Worm (Caenorhabditis elegans) whole organism, late embryonic: ENCODE measurements around the gene dph-7.

Experiments used
- C08G9.2 ChIP-seq: sonication (generic microtip); optimal IDR thresholded peaks from 2 replicates; lab custom pipeline; 2016; ENCODE audit warnings: mild to moderate bottlenecking, missing genetic modification characterization, moderate library complexity, missing compliant biosample characterization
- C38D4.7 ChIP-seq: fragments of 200-800 bp; sonication (Bioruptor generic); optimal IDR thresholded peaks from 2 replicates; lab custom pipeline; 2018; ENCODE audit warnings: mild to moderate bottlenecking, missing genetic modification characterization, moderate library complexity, missing compliant biosample characterization
- F13H6.1 ChIP-seq: sonication (generic microtip); optimal IDR thresholded peaks from 2 replicates; lab custom pipeline; 2016; ENCODE audit warnings: missing genetic modification characterization, missing compliant biosample characterization
- K09A11.1 ChIP-seq: sonication (generic microtip); optimal IDR thresholded peaks from 2 replicates; lab custom pipeline; 2017; ENCODE audit warnings: antibody characterized with exemption, mild to moderate bottlenecking, missing genetic modification characterization, missing compliant biosample characterization; ENCODE audit not compliant: insufficient read depth
- T23F11.4 ChIP-seq: fragments of 200-800 bp; sonication (Bioruptor generic); optimal IDR thresholded peaks from 2 replicates; lab custom pipeline; 2018; ENCODE audit warnings: mild to moderate bottlenecking, missing genetic modification characterization, missing compliant biosample characterization
- Y22D7AL.16 ChIP-seq: sonication (generic microtip); optimal IDR thresholded peaks from 2 replicates; lab custom pipeline; 2016; ENCODE audit warnings: missing genetic modification characterization, missing compliant biosample characterization
- ama-1 ChIP-seq: fragments of 150-350 bp; optimal IDR thresholded peaks from 2 replicates; lab custom pipeline; 2014
- ceh-2 ChIP-seq: sonication (generic microtip); optimal IDR thresholded peaks from 2 replicates; lab custom pipeline; 2016; ENCODE audit warnings: missing genotype, missing genetic modification characterization, missing compliant biosample characterization
- ceh-22 ChIP-seq: sonication (generic microtip); optimal IDR thresholded peaks from 2 replicates; lab custom pipeline; 2017; ENCODE audit warnings: missing biosample characterization, missing genetic modification characterization
- ceh-31 ChIP-seq: sonication (generic microtip); optimal IDR thresholded peaks from 2 replicates; lab custom pipeline; 2016; ENCODE audit warnings: missing genetic modification characterization, missing compliant biosample characterization
- ceh-34 ChIP-seq: sonication (generic microtip); optimal IDR thresholded peaks from 2 replicates; lab custom pipeline; 2016; ENCODE audit warnings: mild to moderate bottlenecking, missing genetic modification characterization, missing compliant biosample characterization
- ceh-45 ChIP-seq: fragments of 200-800 bp; sonication (Bioruptor generic); IDR thresholded peaks from 2 replicates; pipeline ENCODE4 v1.3.6; 2022; ENCODE audit warnings: missing genetic modification reagents, missing genetic modification characterization, missing compliant biosample characterization
- ceh-48 ChIP-seq: sonication (generic microtip); optimal IDR thresholded peaks from 2 replicates; lab custom pipeline; 2016; ENCODE audit warnings: missing genetic modification characterization, inconsistent platforms, missing compliant biosample characterization
- ceh-9 ChIP-seq: sonication (generic microtip); optimal IDR thresholded peaks from 2 replicates; lab custom pipeline; 2016; ENCODE audit warnings: mild to moderate bottlenecking, missing genetic modification characterization, inconsistent platforms, missing compliant biosample characterization
- dmd-4 ChIP-seq: sonication (generic microtip); optimal IDR thresholded peaks from 2 replicates; lab custom pipeline; 2016; ENCODE audit warnings: borderline replicate concordance, missing genetic modification characterization, missing compliant biosample characterization
- dve-1 ChIP-seq: sonication (generic microtip); optimal IDR thresholded peaks from 2 replicates; lab custom pipeline; 2017; ENCODE audit warnings: antibody characterized with exemption, mild to moderate bottlenecking, missing genetic modification characterization, missing compliant biosample characterization
- elt-2 ChIP-seq: sonication (generic microtip); optimal IDR thresholded peaks from 2 replicates; lab custom pipeline; 2016; ENCODE audit warnings: missing genetic modification reagents, missing genetic modification characterization, missing compliant biosample characterization
- ets-4 ChIP-seq: sonication (generic microtip); optimal IDR thresholded peaks from 2 replicates; lab custom pipeline; 2016; ENCODE audit warnings: missing genetic modification characterization, missing compliant biosample characterization
- eyg-1 ChIP-seq: sonication (generic microtip); optimal IDR thresholded peaks from 2 replicates; lab custom pipeline; 2016; ENCODE audit warnings: missing genotype, missing genetic modification characterization, missing compliant biosample characterization
- fkh-6 ChIP-seq: sonication (generic microtip); optimal IDR thresholded peaks from 2 replicates; lab custom pipeline; 2016; ENCODE audit warnings: missing genetic modification characterization, missing compliant biosample characterization
- gmeb-2 ChIP-seq: sonication (generic microtip); optimal IDR thresholded peaks from 2 replicates; lab custom pipeline; 2016; ENCODE audit warnings: missing genetic modification characterization, inconsistent platforms, missing compliant biosample characterization
- hlh-15 ChIP-seq: sonication (generic microtip); optimal IDR thresholded peaks from 2 replicates; lab custom pipeline; 2016; ENCODE audit warnings: missing genetic modification characterization, missing compliant biosample characterization
- hlh-6 ChIP-seq: sonication (generic microtip); optimal IDR thresholded peaks from 2 replicates; lab custom pipeline; 2016; ENCODE audit warnings: missing genotype, missing genetic modification characterization, missing compliant biosample characterization
- hlh-8 ChIP-seq: sonication (generic microtip); optimal IDR thresholded peaks from 2 replicates; lab custom pipeline; 2016; ENCODE audit warnings: missing genotype, missing genetic modification characterization, missing compliant biosample characterization
- mec-3 ChIP-seq: sonication (generic microtip); optimal IDR thresholded peaks from 2 replicates; lab custom pipeline; 2016; ENCODE audit warnings: borderline replicate concordance, missing genetic modification characterization, missing compliant biosample characterization
- nfya-1 ChIP-seq: sonication (generic microtip); optimal IDR thresholded peaks from 2 replicates; lab custom pipeline; 2017; ENCODE audit warnings: missing genetic modification characterization, mild to moderate bottlenecking, missing compliant biosample characterization, antibody characterized with exemption, moderate library complexity
- odd-2 ChIP-seq: sonication (generic microtip); optimal IDR thresholded peaks from 2 replicates; lab custom pipeline; 2017; ENCODE audit warnings: antibody characterized with exemption, mild to moderate bottlenecking, missing genetic modification characterization, missing compliant biosample characterization
- pat-9 ChIP-seq: fragments of 200-800 bp; sonication (Bioruptor generic); optimal IDR thresholded peaks from 2 replicates; lab custom pipeline; 2018; ENCODE audit warnings: mild to moderate bottlenecking, missing genetic modification characterization, moderate library complexity, missing compliant biosample characterization
- pax-1 ChIP-seq: fragments of 150-350 bp; optimal IDR thresholded peaks from 2 replicates; lab custom pipeline; 2014; ENCODE audit warnings: missing biosample characterization, missing genetic modification characterization
- pha-4 ChIP-seq: fragments of 150-350 bp; optimal IDR thresholded peaks from 2 replicates; lab custom pipeline; 2018; ENCODE audit warnings: missing biosample characterization, missing genetic modification reagents, missing genetic modification characterization
- pqm-1 ChIP-seq: sonication (generic microtip); optimal IDR thresholded peaks from 2 replicates; lab custom pipeline; 2016; ENCODE audit warnings: missing genetic modification characterization, missing compliant biosample characterization
- pros-1 ChIP-seq: fragments of 150-350 bp; optimal IDR thresholded peaks from 2 replicates; lab custom pipeline; 2014; ENCODE audit warnings: missing biosample characterization, missing genetic modification reagents, missing genetic modification characterization
- ref-2 ChIP-seq: sonication (generic microtip); optimal IDR thresholded peaks from 2 replicates; lab custom pipeline; 2016; ENCODE audit warnings: missing genetic modification characterization, missing compliant biosample characterization
- rnt-1 ChIP-seq: sonication (generic microtip); optimal IDR thresholded peaks from 2 replicates; lab custom pipeline; 2016; ENCODE audit warnings: missing genetic modification characterization, missing compliant biosample characterization
- sdc-2 ChIP-seq: sonication (generic microtip); optimal IDR thresholded peaks from 2 replicates; lab custom pipeline; 2016; ENCODE audit warnings: missing genotype, missing genetic modification characterization, missing compliant biosample characterization
- sox-4 ChIP-seq: sonication (generic microtip); optimal IDR thresholded peaks from 2 replicates; lab custom pipeline; 2017; ENCODE audit warnings: mild to moderate bottlenecking, missing genetic modification characterization, inconsistent platforms, missing compliant biosample characterization
- syd-9 ChIP-seq: sonication (generic microtip); optimal IDR thresholded peaks from 2 replicates; lab custom pipeline; 2016; ENCODE audit warnings: mild to moderate bottlenecking, missing genetic modification characterization, moderate library complexity, missing compliant biosample characterization
- tbx-2 ChIP-seq: sonication (generic microtip); optimal IDR thresholded peaks from 2 replicates; lab custom pipeline; 2016; ENCODE audit warnings: missing genetic modification characterization, missing compliant biosample characterization
- unc-3 ChIP-seq, 2 experiments: fragments of 200-800 bp in 1 of 2; sonication (Bioruptor generic) in 1 of 2; sonication (generic microtip) in 1 of 2; conservative IDR thresholded peaks in 1 of 2; optimal IDR thresholded peaks in 1 of 2; 2 replicates each; pipeline versions ENCODE4 v1.3.6 to Lab custom; 2016 to 2022; ENCODE audit warnings: missing compliant biosample characterization in 2 of 2, missing genetic modification characterization in 2 of 2, missing genetic modification reagents in 1 of 2
- unc-42 ChIP-seq: sonication (generic microtip); optimal IDR thresholded peaks from 2 replicates; lab custom pipeline; 2016; ENCODE audit warnings: missing genotype, missing genetic modification characterization, missing compliant biosample characterization
- unc-55 ChIP-seq: sonication (generic microtip); optimal IDR thresholded peaks from 2 replicates; lab custom pipeline; 2017; ENCODE audit warnings: missing biosample characterization, missing genetic modification reagents, missing genetic modification characterization
- ztf-16 ChIP-seq: sonication (generic microtip); optimal IDR thresholded peaks from 2 replicates; lab custom pipeline; 2017; ENCODE audit warnings: missing genetic modification characterization, missing compliant biosample characterization

Gene dph-7

DNA sequence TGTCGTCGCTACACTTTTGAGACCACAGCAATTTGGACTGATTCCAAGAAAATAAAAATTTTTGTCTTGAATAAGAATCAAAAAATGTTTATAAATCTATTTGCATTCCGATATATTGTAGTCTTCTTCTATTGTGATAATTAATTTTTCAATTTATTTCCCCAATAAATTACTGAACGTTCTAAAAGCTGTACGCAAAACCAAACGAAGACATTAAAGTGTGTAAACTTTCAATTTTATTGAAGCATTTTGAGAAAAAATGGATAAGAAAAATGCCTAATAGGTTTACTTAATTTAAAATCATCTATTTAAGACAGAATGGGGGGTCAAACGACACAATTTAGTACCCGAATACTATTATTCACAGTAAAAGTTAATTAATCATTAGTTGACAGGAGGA lies 12.3 kb upstream of the dph-7 start:
- TF ChIP-seq mec-3 (tag; lab: Kevin White, UChicago), result no peak
- TF ChIP-seq eyg-1 (tag; lab: Kevin White, UChicago), result no peak
- TF ChIP-seq F13H6.1 (tag; lab: Kevin White, UChicago), result no peak
- TF ChIP-seq K09A11.1 (tag; lab: Kevin White, UChicago), result no peak
- TF ChIP-seq unc-42, result no peak
- TF ChIP-seq pqm-1 (tag; lab: Kevin White, UChicago), result no peak
- TF ChIP-seq rnt-1 (tag; lab: Kevin White, UChicago), result no peak
- TF ChIP-seq gmeb-2 (tag; lab: Kevin White, UChicago), result no peak
- no peak for TF ChIP-seq hlh-8 (tag; lab: Kevin White, UChicago)
- no peak for TF ChIP-seq ceh-34
- no peak for TF ChIP-seq C08G9.2 (tag; lab: Kevin White, UChicago)
- TF ChIP-seq, all 69 proteins: peak for 0

DNA sequence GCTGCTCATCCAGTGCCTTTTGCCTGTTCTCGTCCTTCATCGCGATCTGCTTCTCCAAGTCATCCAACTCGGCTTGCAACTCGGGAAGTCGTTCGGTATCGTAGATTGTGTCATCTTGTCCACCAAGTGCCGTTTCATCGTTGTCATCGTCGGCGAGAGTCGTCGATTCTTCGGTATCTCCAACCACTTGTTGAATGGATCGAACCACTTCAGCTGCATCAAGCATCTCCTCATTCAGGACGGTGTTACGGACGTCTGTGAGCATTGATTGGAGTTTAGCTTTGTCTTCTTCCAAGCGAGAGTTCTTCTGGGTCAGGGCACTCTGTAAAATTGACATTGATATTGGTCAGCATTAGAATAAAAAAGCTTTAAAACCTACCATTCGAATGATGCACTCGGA lies 9.4 kb upstream of the dph-7 start:
- TF ChIP-seq fkh-6 (no peak), unc-3 (GFP tag; conservative IDR thresholded peaks at IDR 0.05; lab: Robert Waterston, UW) (no peak), unc-3 (tag; optimal IDR thresholded peaks at IDR 0.05; lab: Kevin White, UChicago) (no peak), hlh-15 (tag; lab: Kevin White, UChicago) (no peak), hlh-6 (tag; lab: Kevin White, UChicago) (no peak), ets-4 (no peak), ceh-34 (no peak), T23F11.4 (GFP tag; lab: Kevin White, UChicago) (no peak), unc-55 (GFP tag; lab: Kevin White, UChicago) (no peak), ceh-22 (no peak), ceh-9 (tag; lab: Kevin White, UChicago) (no peak), C38D4.7 (GFP tag; lab: Kevin White, UChicago) (no peak), pha-4 (tag; lab: Kevin White, UChicago) (no peak), ztf-16 (tag; lab: Kevin White, UChicago) (no peak), ceh-2 (tag; lab: Kevin White, UChicago) (no peak), K09A11.1 (tag; lab: Kevin White, UChicago) (no peak), eyg-1 (tag; lab: Kevin White, UChicago) (no peak), syd-9 (no peak), dve-1 (tag; lab: Kevin White, UChicago) (no peak)

DNA sequence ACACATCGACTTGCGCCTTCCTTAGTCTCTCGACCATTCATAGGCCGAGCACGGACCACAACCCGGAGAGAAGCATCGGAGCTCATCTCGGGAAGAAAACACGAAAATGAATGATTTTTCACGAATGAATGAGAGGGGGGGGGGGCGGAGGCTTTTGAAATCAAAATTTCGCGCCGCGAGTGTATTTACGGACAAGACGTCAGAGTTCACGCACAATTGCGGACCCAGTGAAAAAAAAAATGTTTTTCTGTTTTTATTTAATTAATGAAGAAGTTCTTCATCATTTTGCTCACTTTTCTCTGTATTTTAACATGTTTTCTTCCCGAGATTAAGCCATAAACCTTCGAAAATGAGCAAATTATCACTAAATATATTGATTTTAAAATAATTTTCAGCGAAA lies 7.8 kb upstream of the dph-7 start, which contains the start of the genes klp-19 and slc-36.1:
TSS of gene klp-19 (minus strand) at position 153 of the 400 bp plus-strand sequence.
TSS of gene slc-36.1 (plus strand) at position 396 of the 400 bp plus-strand sequence.
- TF ChIP-seq gmeb-2 (tag; lab: Kevin White, UChicago), result no peak
- no peak for TF ChIP-seq Y22D7AL.16
- peak; percentile 78 for TF ChIP-seq unc-42
- TF ChIP-seq ceh-31 (tag; lab: Kevin White, UChicago), result peak; percentile 12
- no peak for TF ChIP-seq odd-2 (tag; lab: Kevin White, UChicago)
- TF ChIP-seq ceh-34, result peak; percentile 12
- TF ChIP-seq nfya-1 (tag; lab: Kevin White, UChicago), result peak; percentile 42

DNA sequence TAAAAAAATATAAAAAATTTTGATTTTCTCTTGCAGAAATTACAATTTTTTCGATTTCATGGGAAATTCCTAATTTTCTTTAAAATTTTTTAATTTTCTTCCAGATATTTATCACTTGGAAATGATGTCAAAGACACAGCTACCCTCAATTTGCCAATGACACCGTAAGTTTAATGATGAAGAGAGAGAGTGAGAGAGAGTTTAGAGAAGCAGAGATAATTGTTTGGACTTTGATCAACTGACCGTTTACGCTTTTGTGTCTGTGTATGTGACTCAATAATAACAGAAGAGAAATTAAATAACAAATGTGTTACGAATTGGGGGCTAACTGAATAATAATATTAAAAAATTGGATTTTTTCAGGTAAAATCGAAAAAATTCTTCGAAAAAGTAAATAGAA lies 4.4 kb upstream of the dph-7 start:
- TF ChIP-seq C08G9.2 (tag; lab: Kevin White, UChicago), result no peak
- TF ChIP-seq T23F11.4 (GFP tag; lab: Kevin White, UChicago), result no peak
- no peak for TF ChIP-seq nfya-1 (tag; lab: Kevin White, UChicago)
- no peak for TF ChIP-seq pros-1 (tag; lab: Kevin White, UChicago)
- no peak for TF ChIP-seq C38D4.7 (GFP tag; lab: Kevin White, UChicago)
- TF ChIP-seq pha-4 (tag; lab: Kevin White, UChicago), result no peak

DNA sequence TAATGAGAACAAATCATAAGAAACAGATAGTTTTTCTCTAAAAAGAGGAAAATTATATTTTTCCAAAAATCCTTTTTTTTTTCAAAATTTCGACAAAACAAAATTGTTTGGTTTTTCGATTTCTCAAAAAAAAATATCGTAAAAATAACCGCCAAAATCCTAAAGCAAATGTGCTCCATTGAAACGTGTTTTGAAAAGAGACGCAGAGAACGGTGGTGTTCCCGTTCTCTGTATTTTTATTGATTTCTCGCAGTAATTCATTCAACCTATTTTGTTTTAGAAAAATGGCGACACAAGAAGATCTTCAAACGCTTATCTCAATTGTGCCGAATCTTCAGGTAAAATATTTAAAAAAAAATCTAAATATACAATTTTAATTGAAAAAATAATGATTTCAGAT lies 1.1 kb upstream of the dph-7 start, which contains the start of gene Y43F4B.10:
TSS of gene Y43F4B.10 (plus strand) at position 281 of the 400 bp plus-strand sequence.
- no peak for TF ChIP-seq ztf-16 (tag; lab: Kevin White, UChicago)
- no peak for TF ChIP-seq tbx-2 (tag; lab: Kevin White, UChicago)
- TF ChIP-seq dmd-4, result no peak
- no peak for TF ChIP-seq ceh-9 (tag; lab: Kevin White, UChicago)
- no peak for TF ChIP-seq sdc-2
- TF ChIP-seq ceh-48 (tag; lab: Kevin White, UChicago), result peak; percentile 77
- peak; percentile 40 for TF ChIP-seq pax-1 (tag; lab: Kevin White, UChicago)
- no peak for TF ChIP-seq ets-4
- no peak for TF ChIP-seq ref-2
- TF ChIP-seq pat-9, result no peak
- no peak for TF ChIP-seq ama-1 (lab: Kevin White, UChicago)
- no peak for TF ChIP-seq T23F11.4 (GFP tag; lab: Kevin White, UChicago)
- TF ChIP-seq ceh-45, result no peak
- no peak for TF ChIP-seq pqm-1 (tag; lab: Kevin White, UChicago)
- peak; percentile 10 for TF ChIP-seq nfya-1 (tag; lab: Kevin White, UChicago)
- no peak for TF ChIP-seq sox-4 (tag; lab: Kevin White, UChicago)
- TF ChIP-seq fkh-6, result no peak
- no peak for TF ChIP-seq elt-2 (tag; lab: Kevin White, UChicago)
